Worm (Caenorhabditis elegans): ENCODE measurements around the gene F43C11.6.
A peak's percentile ranks its signal among the peaks of the same experiment; 100 is the strongest.

The F43C11.6 gene

DNA sequence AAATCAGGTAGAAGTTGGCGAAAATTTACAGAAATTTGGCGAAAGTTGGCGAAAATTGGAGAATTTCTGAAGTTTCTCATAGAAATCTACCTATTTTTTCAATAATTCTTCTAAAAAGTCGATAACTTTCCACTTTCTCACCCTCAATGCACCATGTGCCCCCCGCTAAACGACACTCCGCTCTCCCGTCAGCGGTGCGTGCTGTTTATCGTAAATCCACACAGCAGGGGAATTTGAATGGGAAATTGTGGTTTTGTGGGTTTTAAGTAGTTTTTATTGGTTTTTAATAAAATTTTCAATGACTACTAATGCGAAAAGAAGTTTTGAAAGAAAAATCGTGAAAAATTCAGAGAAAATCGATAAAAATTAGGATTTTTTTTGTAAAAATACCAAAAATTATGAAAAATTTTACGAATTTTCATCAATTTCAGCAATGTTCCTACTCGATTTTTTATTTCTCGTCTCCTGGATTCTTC is at the start of gene F43C11.6:
F43C11.6 (plus strand) TSS at position 426 of the 476 bp plus-strand sequence.
- TF ChIP-seq ztf-22 (GFP tag; optimal IDR thresholded peaks at IDR 0.05) (no peak), attf-5 (GFP tag; optimal IDR thresholded peaks at IDR 0.05) (peak; percentile 25), T26A5.8 (tag; optimal IDR thresholded peaks at IDR 0.05) (no peak), efl-1 (GFP tag; optimal IDR thresholded peaks at IDR 0.05) (no peak), madf-6 (GFP tag; IDR thresholded peaks at IDR 0.05) (no peak), F49E8.2 (tag; optimal IDR thresholded peaks at IDR 0.05; ENCODE audit: insufficient read depth) (no peak), ztf-25 (GFP tag; IDR thresholded peaks at IDR 0.05) (no peak), C17E4.6 (GFP tag; IDR thresholded peaks at IDR 0.05) (no peak), rec-8 (tag; optimal IDR thresholded peaks at IDR 0.05) (no peak), attf-3 (GFP tag; conservative IDR thresholded peaks at IDR 0.05) (peak; percentile 89), ceh-58 (GFP tag; IDR thresholded peaks at IDR 0.05) (no peak), athp-1 (tag; optimal IDR thresholded peaks at IDR 0.05) (no peak)

DNA sequence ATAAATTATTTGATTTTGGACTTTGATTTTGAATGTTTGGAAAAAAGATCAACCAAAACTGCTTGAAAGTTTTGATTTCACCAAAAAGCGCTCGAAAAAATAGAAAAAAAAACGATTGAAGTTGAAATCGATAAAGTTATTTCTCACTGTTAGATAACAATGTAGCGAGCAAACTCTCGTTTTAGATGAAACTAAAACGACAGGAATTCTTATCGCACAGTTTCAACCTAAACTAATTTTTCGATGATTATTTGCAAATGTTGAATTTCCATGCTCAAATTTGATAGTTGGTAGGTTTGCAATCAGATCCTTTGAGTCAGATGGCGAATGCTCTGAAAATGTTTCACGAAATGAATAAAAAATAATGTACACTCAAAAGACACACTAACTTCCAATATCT is 49.7 kb upstream of the F43C11.6 start:
- TF ChIP-seq nhr-80 (tag; optimal IDR thresholded peaks at IDR 0.05) = peak; percentile 48
- no peak for TF ChIP-seq nhr-90 (tag; optimal IDR thresholded peaks at IDR 0.05)

DNA sequence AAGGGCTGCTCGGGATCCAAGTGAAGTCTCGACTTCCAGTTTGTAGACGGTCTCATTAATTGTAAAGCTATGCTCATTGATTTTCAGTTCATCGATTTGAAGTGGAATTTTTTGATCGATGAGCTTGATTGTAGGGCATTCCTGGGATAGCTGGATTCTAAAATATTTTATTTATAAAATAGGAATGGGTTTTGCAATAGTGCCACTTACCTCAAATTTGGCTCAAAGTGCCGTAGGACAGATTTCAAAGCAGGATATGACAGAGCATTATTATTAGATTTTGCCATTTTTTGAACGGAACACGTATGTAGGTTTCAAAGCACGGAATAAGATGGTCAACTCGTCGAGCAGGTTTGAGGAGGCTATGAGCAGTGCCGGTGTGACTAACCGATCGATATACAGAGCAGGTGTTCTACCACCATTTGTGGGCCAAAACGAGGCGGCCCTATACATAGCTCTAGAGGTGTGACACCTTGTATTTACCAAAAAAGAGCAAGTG is 46.4 kb upstream of the F43C11.6 start, which contains the start of gene fbxc-25:
fbxc-25 (minus strand) TSS at position 449 of the 499 bp plus-strand sequence.
- TF ChIP-seq rcor-1 (GFP tag; IDR thresholded peaks at IDR 0.05) (no peak), attf-3 (GFP tag; conservative IDR thresholded peaks at IDR 0.05) (no peak), D2030.7 (GFP tag; IDR thresholded peaks at IDR 0.05) (no peak), cebp-1 (GFP tag; IDR thresholded peaks at IDR 0.05) (no peak), cebp-1 (tag; optimal IDR thresholded peaks at IDR 0.05) (no peak), mes-4 (tag; optimal IDR thresholded peaks at IDR 0.05) (no peak), cebp-2 (GFP tag; IDR thresholded peaks at IDR 0.05) (no peak), T26A5.8 (tag; optimal IDR thresholded peaks at IDR 0.05) (no peak), dpff-1 (tag; optimal IDR thresholded peaks at IDR 0.05) (no peak), K12H6.12 (tag; optimal IDR thresholded peaks at IDR 0.05) (no peak), Y53G8AR.9 (GFP tag; conservative IDR thresholded peaks at IDR 0.05) (no peak), C06A6.2 (GFP tag; conservative IDR thresholded peaks at IDR 0.05) (no peak), ztf-6 (GFP tag; IDR thresholded peaks at IDR 0.05) (no peak), B0336.3 (GFP tag; IDR thresholded peaks at IDR 0.05) (no peak), lin-40 (tag; optimal IDR thresholded peaks at IDR 0.05) (no peak)

DNA sequence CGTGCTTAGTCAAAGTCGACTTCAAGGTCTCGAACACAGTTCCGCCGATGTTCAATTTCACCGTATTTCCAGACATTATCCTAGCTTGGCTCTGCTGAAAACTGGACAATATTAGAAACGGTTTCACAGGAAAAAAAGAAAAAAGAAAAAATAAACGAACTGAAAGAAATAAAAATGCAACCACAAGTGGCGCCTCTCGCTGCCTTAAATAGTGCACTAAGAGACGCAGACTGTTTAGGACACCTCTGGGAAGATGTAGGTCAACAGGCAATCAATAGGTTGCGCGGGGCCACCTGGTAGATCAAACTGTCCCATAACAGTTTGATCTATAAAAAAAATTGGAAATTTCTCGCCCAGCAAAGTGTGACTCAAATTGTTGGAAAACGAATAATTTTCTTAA is 43.5 kb upstream of the F43C11.6 start, which contains the start of gene B0281.4:
B0281.4 (minus strand) TSS at position 101 of the 400 bp plus-strand sequence.
- TF ChIP-seq hsf-1 (GFP tag; IDR thresholded peaks at IDR 0.05) (no peak), madf-8 (GFP tag; conservative IDR thresholded peaks at IDR 0.05) (no peak), lin-40 (tag; optimal IDR thresholded peaks at IDR 0.05) (no peak), ccch-3 (GFP tag; optimal IDR thresholded peaks at IDR 0.05) (no peak), let-526 (GFP tag; IDR thresholded peaks at IDR 0.05) (no peak), snpc-4 (GFP tag; optimal IDR thresholded peaks at IDR 0.05) (no peak), snpc-4 (tag; optimal IDR thresholded peaks at IDR 0.05) (no peak), C06A6.2 (GFP tag; conservative IDR thresholded peaks at IDR 0.05) (no peak)

DNA sequence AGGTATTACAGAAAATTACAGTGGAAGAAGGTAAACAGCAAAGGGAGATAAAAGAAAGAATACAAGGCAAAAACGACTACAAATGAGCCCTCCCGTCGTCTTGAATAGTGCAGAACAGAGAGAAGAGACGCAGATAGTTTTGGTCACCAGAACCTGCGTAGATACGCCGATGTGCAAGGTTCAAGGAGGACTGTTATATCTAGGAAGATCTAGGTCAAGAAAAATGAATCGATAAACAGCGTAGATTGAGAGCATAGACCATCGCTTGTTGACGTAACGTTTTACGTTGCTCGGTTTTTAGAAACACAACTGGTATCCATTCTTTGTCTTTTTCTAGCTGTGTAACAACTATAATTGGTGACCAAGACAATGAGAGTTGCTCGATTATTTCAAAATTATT is 41.4 kb upstream of the F43C11.6 start, which contains the start of gene B0281.5:
B0281.5 (minus strand) TSS at position 101 of the 400 bp plus-strand sequence.
- TF ChIP-seq T26A5.8 (tag; optimal IDR thresholded peaks at IDR 0.05) = no peak
- no peak for TF ChIP-seq T07F8.4 (tag; optimal IDR thresholded peaks at IDR 0.05)
- no peak for TF ChIP-seq B0035.1 (tag; optimal IDR thresholded peaks at IDR 0.05)
